Fruit fly (Drosophila melanogaster) whole organism, embryonic: Measurements from ENCODE around the gene tHMG1.
A peak's percentile ranks its signal among the peaks of the same experiment; 100 is the strongest.

Experiments
- Antp ChIP-seq: fragments of 200-800 bp; sonication (Bioruptor generic); optimal IDR thresholded peaks from 3 replicates; lab custom pipeline; 2016; ENCODE audit warnings: missing biosample characterization, missing genetic modification characterization
- Awh ChIP-seq: fragments of 200-800 bp; sonication (Bioruptor generic); IDR thresholded peaks from 2 replicates; pipeline ENCODE4, ENCODE4 v1.3.6; 2022; ENCODE audit warnings: missing biosample characterization, missing genetic modification characterization
- CG10366 ChIP-seq: fragments of 200-800 bp; sonication (Bioruptor generic); IDR thresholded peaks from 2 replicates; pipeline ENCODE4 v1.3.6; 2022; ENCODE audit warnings: missing biosample characterization, missing genetic modification characterization
- CG1233 ChIP-seq: fragments of 200-800 bp; sonication (Bioruptor generic); optimal IDR thresholded peaks from 4 replicates; lab custom pipeline; 2018; ENCODE audit warnings: missing biosample characterization, mild to moderate bottlenecking, missing genetic modification characterization
- CG12744 ChIP-seq: fragments of 200-800 bp; sonication (Bioruptor generic); optimal IDR thresholded peaks from 2 replicates; lab custom pipeline; 2016; ENCODE audit warnings: missing biosample characterization, missing genetic modification characterization
- CG12942 ChIP-seq: fragments of 200-800 bp; sonication (Bioruptor generic); optimal IDR thresholded peaks from 3 replicates; lab custom pipeline; 2016; ENCODE audit warnings: missing biosample characterization, missing genetic modification characterization
- CG13296 ChIP-seq: fragments of 200-800 bp; sonication (Bioruptor generic); optimal IDR thresholded peaks from 3 replicates; lab custom pipeline; 2018; ENCODE audit warnings: missing biosample characterization, mild to moderate bottlenecking, missing genetic modification characterization
- CG13424 ChIP-seq: fragments of 200-800 bp; sonication (Bioruptor generic); optimal IDR thresholded peaks from 2 replicates; lab custom pipeline; 2019; ENCODE audit warnings: missing biosample characterization, mild to moderate bottlenecking, missing genetic modification characterization, moderate library complexity
- CG17186 ChIP-seq: fragments of 200-800 bp; sonication (Bioruptor generic); optimal IDR thresholded peaks from 3 replicates; lab custom pipeline; 2017; ENCODE audit warnings: missing biosample characterization, missing genetic modification reagents, missing genetic modification characterization
- CG2202 ChIP-seq: fragments of 200-800 bp; sonication (Bioruptor generic); optimal IDR thresholded peaks from 2 replicates; lab custom pipeline; 2018; ENCODE audit warnings: missing biosample characterization, mild to moderate bottlenecking, missing genetic modification characterization
- CG31441 ChIP-seq: fragments of 200-800 bp; sonication (Bioruptor generic); IDR thresholded peaks from 2 replicates; pipeline ENCODE4 v1.3.6; 2022; ENCODE audit warnings: missing biosample characterization, missing genetic modification characterization
- CG34376 ChIP-seq: fragments of 200-800 bp; sonication (Bioruptor generic); optimal IDR thresholded peaks from 2 replicates; lab custom pipeline; 2018; ENCODE audit warnings: missing biosample characterization, mild to moderate bottlenecking, missing genetic modification characterization
- CG4707 ChIP-seq: fragments of 200-800 bp; sonication (Bioruptor generic); optimal IDR thresholded peaks from 2 replicates; lab custom pipeline; 2018; ENCODE audit warnings: missing biosample characterization, mild to moderate bottlenecking, missing genetic modification characterization, moderate library complexity
- CG4854 ChIP-seq: fragments of 200-800 bp; sonication (Bioruptor generic); optimal IDR thresholded peaks from 2 replicates; lab custom pipeline; 2016; ENCODE audit warnings: missing biosample characterization, missing genetic modification characterization, inconsistent platforms
- CG6254 ChIP-seq: fragments of 200-800 bp; sonication (Bioruptor generic); optimal IDR thresholded peaks from 3 replicates; lab custom pipeline; 2017; ENCODE audit warnings: mild to moderate bottlenecking, missing biosample characterization, missing genetic modification reagents, missing genetic modification characterization
- CG7987 ChIP-seq: fragments of 200-800 bp; sonication (Bioruptor generic); optimal IDR thresholded peaks from 2 replicates; lab custom pipeline; 2018; ENCODE audit warnings: missing biosample characterization, mild to moderate bottlenecking, missing genetic modification characterization, moderate library complexity
- CG8765 ChIP-seq: fragments of 200-800 bp; sonication (Bioruptor generic); IDR thresholded peaks from 2 replicates; pipeline ENCODE4 v1.3.6; 2022; ENCODE audit warnings: missing biosample characterization, missing genetic modification characterization
- CTCF ChIP-seq: fragments of 200-800 bp; sonication (Bioruptor generic); optimal IDR thresholded peaks from 2 replicates; lab custom pipeline; 2017; ENCODE audit warnings: missing biosample characterization, mild to moderate bottlenecking, missing genetic modification characterization, moderate library complexity
- CoRest ChIP-seq: fragments of 200-800 bp; sonication (Bioruptor generic); optimal IDR thresholded peaks from 3 replicates; lab custom pipeline; 2018; ENCODE audit warnings: missing biosample characterization, mild to moderate bottlenecking, missing genetic modification characterization, moderate library complexity
- CrebB ChIP-seq: fragments of 200-800 bp; sonication (Bioruptor generic); optimal IDR thresholded peaks from 3 replicates; lab custom pipeline; 2018; ENCODE audit warnings: missing biosample characterization, mild to moderate bottlenecking, missing genetic modification characterization
- Dfd ChIP-seq, 2 experiments: fragments of >200 bp; optimal IDR thresholded peaks; 2 replicates each; lab custom pipeline; 2017; ENCODE audit warnings: missing biosample characterization in 2 of 2, missing genetic modification characterization in 2 of 2
- GATAe ChIP-seq: fragments of 200-800 bp; sonication (Bioruptor generic); conservative IDR thresholded peaks from 2 replicates; pipeline ENCODE4 v1.3.6; 2022; ENCODE audit warnings: missing biosample characterization, missing genetic modification characterization
- Gug ChIP-seq: fragments of 200-800 bp; sonication (Bioruptor generic); IDR thresholded peaks from 4 replicates; pipeline ENCODE4 v1.3.6; 2022; ENCODE audit warnings: missing biosample characterization, missing genetic modification characterization
- HmgZ ChIP-seq: fragments of 200-800 bp; sonication (Bioruptor generic); optimal IDR thresholded peaks from 2 replicates; lab custom pipeline; 2018; ENCODE audit warnings: missing biosample characterization, mild to moderate bottlenecking, missing genetic modification characterization
- Hmx ChIP-seq: fragments of 200-800 bp; sonication (Bioruptor generic); optimal IDR thresholded peaks from 2 replicates; lab custom pipeline; 2016; ENCODE audit warnings: missing biosample characterization, missing genetic modification characterization
- Hr78 ChIP-seq, 2 experiments: fragments of 200-800 bp in 1 of 2; fragments of >200 bp in 1 of 2; sonication (Bioruptor generic) in 1 of 2; optimal IDR thresholded peaks; 2 replicates each; lab custom pipeline; 2017 to 2019; ENCODE audit warnings: missing biosample characterization in 2 of 2, missing genetic modification characterization in 2 of 2, mild to moderate bottlenecking in 1 of 2, moderate library complexity in 1 of 2
- Hsf ChIP-seq: fragments of 200-800 bp; sonication (Bioruptor generic); optimal IDR thresholded peaks from 3 replicates; lab custom pipeline; 2016; ENCODE audit warnings: missing biosample characterization, missing genetic modification characterization
- Nf-YB ChIP-seq: fragments of 200-800 bp; sonication (Bioruptor generic); optimal IDR thresholded peaks from 3 replicates; lab custom pipeline; 2019; ENCODE audit warnings: missing biosample characterization, mild to moderate bottlenecking, missing genetic modification characterization, moderate library complexity
- Pdp1 ChIP-seq, 2 experiments: fragments of 200-800 bp; sonication (Bioruptor generic); optimal IDR thresholded peaks; 3 replicates each; lab custom pipeline; 2016; ENCODE audit warnings: missing biosample characterization in 2 of 2, missing genetic modification characterization in 2 of 2, mild to moderate bottlenecking in 1 of 2, moderate library complexity in 1 of 2
- Xrp1 ChIP-seq: fragments of 200-800 bp; sonication (Bioruptor generic); IDR thresholded peaks from 2 replicates; pipeline ENCODE4 v1.3.6; 2022; ENCODE audit warnings: missing biosample characterization, missing genetic modification characterization
- amos ChIP-seq: fragments of 200-800 bp; sonication (Bioruptor generic); IDR thresholded peaks from 2 replicates; pipeline ENCODE4 v1.3.6; 2022; ENCODE audit warnings: missing biosample characterization, missing genetic modification characterization; ENCODE audit not compliant: partially characterized antibody
- bsh ChIP-seq, 2 experiments: fragments of 200-800 bp; sonication (Bioruptor generic); optimal IDR thresholded peaks; 2 replicates each; lab custom pipeline; 2017 to 2018; ENCODE audit warnings: mild to moderate bottlenecking in 2 of 2, missing biosample characterization in 2 of 2, missing genetic modification characterization in 2 of 2, moderate library complexity in 1 of 2
- da ChIP-seq: fragments of 200-800 bp; sonication (Bioruptor generic); optimal IDR thresholded peaks from 2 replicates; lab custom pipeline; 2016; ENCODE audit warnings: missing biosample characterization, missing genetic modification characterization
- exex ChIP-seq: fragments of 200-800 bp; sonication (Bioruptor generic); optimal IDR thresholded peaks from 4 replicates; lab custom pipeline; 2018; ENCODE audit warnings: missing biosample characterization, mild to moderate bottlenecking, missing genetic modification characterization, moderate library complexity
- fd96Cb ChIP-seq: fragments of 200-800 bp; sonication (Bioruptor generic); optimal IDR thresholded peaks from 2 replicates; lab custom pipeline; 2018; ENCODE audit warnings: missing biosample characterization, mild to moderate bottlenecking, missing genetic modification characterization, moderate library complexity
- grn ChIP-seq: fragments of 200-800 bp; sonication (Bioruptor generic); optimal IDR thresholded peaks from 3 replicates; lab custom pipeline; 2017; ENCODE audit warnings: missing biosample characterization, missing genetic modification characterization
- hkb ChIP-seq, 2 experiments: fragments of 200-800 bp in 1 of 2; fragments of >200 bp in 1 of 2; sonication (Bioruptor generic) in 1 of 2; IDR thresholded peaks in 1 of 2; optimal IDR thresholded peaks in 1 of 2; 2 replicates each; pipeline versions ENCODE4 v1.3.6 to Lab custom; 2017 to 2022; ENCODE audit warnings: missing biosample characterization in 1 of 2, missing genetic modification characterization in 1 of 2
- lab ChIP-seq: fragments of 200-800 bp; sonication (Bioruptor generic); optimal IDR thresholded peaks from 3 replicates; lab custom pipeline; 2017; ENCODE audit warnings: missing biosample characterization, missing genetic modification characterization, mild to moderate bottlenecking, moderate library complexity, missing genetic modification reagents
- nmo ChIP-seq: fragments of 200-800 bp; sonication (Bioruptor generic); optimal IDR thresholded peaks from 2 replicates; lab custom pipeline; 2018; ENCODE audit warnings: missing biosample characterization, mild to moderate bottlenecking, missing genetic modification characterization, moderate library complexity
- org-1 ChIP-seq: fragments of 200-800 bp; sonication (Bioruptor generic); optimal IDR thresholded peaks from 2 replicates; lab custom pipeline; 2017; ENCODE audit warnings: missing biosample characterization, missing genetic modification characterization
- tup ChIP-seq: fragments of 200-800 bp; sonication (Bioruptor generic); optimal IDR thresholded peaks from 2 replicates; lab custom pipeline; 2016; ENCODE audit warnings: missing biosample characterization, mild to moderate bottlenecking, missing genetic modification characterization, moderate library complexity
- twi ChIP-seq: fragments of 200-800 bp; optimal IDR thresholded peaks from 2 replicates; lab custom pipeline; 2019; ENCODE audit warnings: missing biosample characterization, mild to moderate bottlenecking, missing genetic modification characterization, moderate library complexity
- vfl ChIP-seq: fragments of 200-800 bp; sonication (Bioruptor generic); optimal IDR thresholded peaks from 2 replicates; lab custom pipeline; 2016; ENCODE audit warnings: missing biosample characterization, missing genetic modification characterization

tHMG1 gene

DNA sequence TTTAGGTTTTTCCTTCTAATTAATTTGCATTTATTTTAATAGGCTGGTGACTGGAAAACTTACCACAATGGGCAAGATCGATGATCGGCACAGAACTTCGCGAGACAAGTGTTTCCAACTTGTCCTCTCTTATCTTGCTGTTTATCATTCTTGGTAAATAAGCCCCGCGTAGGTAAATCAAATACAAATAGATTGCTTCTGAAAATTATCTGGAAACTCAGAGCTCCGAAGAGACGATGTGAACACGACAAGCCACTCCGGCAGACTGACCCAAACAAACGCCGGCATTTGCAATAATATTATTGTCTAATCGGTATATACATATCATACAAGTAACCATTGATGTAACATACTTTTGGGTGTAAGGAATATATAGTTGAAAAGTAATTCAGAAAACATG lies 38.7 kb downstream of the tHMG1 start, which contains the start of gene CG33099 (continued):
- no peak for TF ChIP-seq hkb (optimal IDR thresholded peaks at IDR 0.05; lab: Kevin White, UChicago)
- peak; percentile 62; the same call in 1 of the 2 replicates for TF ChIP-seq hkb (GFP tag; IDR thresholded peaks at IDR 0.05; lab: Robert Waterston, UW)
- peak; percentile 26 for TF ChIP-seq CG12744 (GFP tag; lab: Kevin White, UChicago)
- TF ChIP-seq CG4854 (GFP tag; lab: Kevin White, UChicago): no peak
- peak; percentile 7 for TF ChIP-seq CTCF (GFP tag; lab: Kevin White, UChicago)
- no peak for TF ChIP-seq CG12942 (GFP tag; lab: Kevin White, UChicago)
- TF ChIP-seq CG4707 (GFP tag; lab: Kevin White, UChicago): peak; percentile 3
- TF ChIP-seq exex (tag; lab: Kevin White, UChicago): peak; percentile 67
- TF ChIP-seq Antp (GFP tag; lab: Kevin White, UChicago): peak; percentile 6
- TF ChIP-seq CG17186 (GFP tag; lab: Kevin White, UChicago): no peak
- TF ChIP-seq CG34376 (GFP tag; lab: Kevin White, UChicago): peak; percentile 72
- TF ChIP-seq CG6254 (GFP tag; lab: Kevin White, UChicago): no peak
- TF ChIP-seq nmo (GFP tag; lab: Kevin White, UChicago): no peak
- no peak for TF ChIP-seq CG10366 (GFP tag; lab: Robert Waterston, UW)
- peak; percentile 29 for TF ChIP-seq org-1 (GFP tag; lab: Kevin White, UChicago)
- TF ChIP-seq Awh (GFP tag; lab: Robert Waterston, UW): 0 out of 2 replicates have a peak, but pooled peaks have one; percentile 40
- TF ChIP-seq CrebB: peak; percentile 64
- TF ChIP-seq CG8765 (GFP tag; lab: Robert Waterston, UW): no peak
- TF ChIP-seq lab (GFP tag; lab: Kevin White, UChicago): peak; percentile 77
- no peak for TF ChIP-seq Dfd (GFP tag; optimal IDR thresholded peaks at IDR 0.05; lab: Kevin White, UChicago)
- TF ChIP-seq twi: no peak
- no peak for TF ChIP-seq da (GFP tag; lab: Kevin White, UChicago)
- TF ChIP-seq CG2202 (tag; lab: Kevin White, UChicago): peak; percentile 43

dm6 chr3R:22531801-22532200 lies 40.2 kb downstream of the tHMG1 start, which contains the start of gene CG33093:
Gene CG33093, minus strand, starts transcription at chr3R:22531922.
- TF ChIP-seq bsh (GFP tag; optimal IDR thresholded peaks at IDR 0.05; lab: Kevin White, UChicago) (peak in 1 of 2 experiments; percentile 2), GATAe (GFP tag; lab: Robert Waterston, UW) (no peak), tup (GFP tag; lab: Kevin White, UChicago) (no peak), CoRest (tag; lab: Kevin White, UChicago) (no peak), Gug (GFP tag; lab: Robert Waterston, UW) (no peak), Pdp1 (GFP tag; optimal IDR thresholded peaks at IDR 0.05; lab: Kevin White, UChicago) (no peak), CG7987 (GFP tag; lab: Kevin White, UChicago) (no peak), fd96Cb (tag; lab: Kevin White, UChicago) (no peak), CG31441 (GFP tag; lab: Robert Waterston, UW) (no peak), Hsf (GFP tag; lab: Kevin White, UChicago) (no peak), CG1233 (GFP tag; lab: Kevin White, UChicago) (no peak), Nf-YB (GFP tag; lab: Kevin White, UChicago) (peak; percentile 14), amos (GFP tag; lab: Robert Waterston, UW) (peak; percentile 33; the same call in 1 of the 2 replicates), CTCF (GFP tag; lab: Kevin White, UChicago) (peak; percentile 9), Hr78 (GFP tag; optimal IDR thresholded peaks at IDR 0.05; lab: Kevin White, UChicago) (peak in 1 of 2 experiments; percentile 65), CG13424 (peak; percentile 7), grn (GFP tag; lab: Kevin White, UChicago) (peak; percentile 74), CG13296 (no peak), vfl (GFP tag; lab: Kevin White, UChicago) (no peak), CG8765 (GFP tag; lab: Robert Waterston, UW) (no peak), Xrp1 (GFP tag; lab: Robert Waterston, UW) (no peak), CG6254 (GFP tag; lab: Kevin White, UChicago) (no peak), Hmx (GFP tag; lab: Kevin White, UChicago) (no peak), HmgZ (tag; lab: Kevin White, UChicago) (peak; percentile 3)
- TF ChIP-seq, all 482 proteins: peak for 8
